Fruit fly (Drosophila melanogaster) whole organism, prepupa: ENCODE results near the gene CG9706.

ENCODE experiments used
- CG10669 ChIP-seq: fragments of 200-800 bp; sonication (Bioruptor generic); optimal IDR thresholded peaks from 3 replicates; lab custom pipeline; 2018; ENCODE audit warnings: missing biosample characterization, mild to moderate bottlenecking, missing genetic modification characterization, moderate library complexity
- CG11762 ChIP-seq: fragments of 200-800 bp; sonication (Bioruptor generic); optimal IDR thresholded peaks from 3 replicates; lab custom pipeline; 2016; ENCODE audit warnings: missing biosample characterization, missing genetic modification characterization; ENCODE audit not compliant: insufficient read depth
- CG15336 ChIP-seq: fragments of 200-800 bp; sonication (Bioruptor generic); IDR thresholded peaks from 2 replicates; pipeline ENCODE4 v1.3.6; 2022; ENCODE audit warnings: missing biosample characterization, missing genetic modification characterization
- CG16779 ChIP-seq: fragments of 200-800 bp; sonication (Bioruptor generic); optimal IDR thresholded peaks from 3 replicates; lab custom pipeline; 2017; ENCODE audit warnings: missing biosample characterization, mild to moderate bottlenecking, missing genetic modification characterization
- CG3032 ChIP-seq: fragments of 200-800 bp; optimal IDR thresholded peaks from 2 replicates; lab custom pipeline; 2019; ENCODE audit warnings: missing biosample characterization, mild to moderate bottlenecking, missing genetic modification characterization, moderate library complexity
- CG31627 ChIP-seq: fragments of 200-800 bp; sonication (Bioruptor generic); optimal IDR thresholded peaks from 3 replicates; lab custom pipeline; 2016; ENCODE audit warnings: missing biosample characterization, missing genetic modification characterization
- CG3919 ChIP-seq: fragments of 200-800 bp; sonication (Bioruptor generic); optimal IDR thresholded peaks from 3 replicates; lab custom pipeline; 2016; ENCODE audit warnings: missing biosample characterization, missing genetic modification characterization
- CG4318 ChIP-seq: fragments of 200-800 bp; sonication (Bioruptor generic); optimal IDR thresholded peaks from 3 replicates; lab custom pipeline; 2017; ENCODE audit warnings: missing biosample characterization, mild to moderate bottlenecking, missing genetic modification characterization
- CG6163 ChIP-seq: fragments of 200-800 bp; sonication (Bioruptor generic); IDR thresholded peaks from 3 replicates; pipeline ENCODE4 v1.3.6; 2022; ENCODE audit warnings: missing biosample characterization, missing genetic modification characterization
- CG6808 ChIP-seq: fragments of 200-800 bp; sonication (Bioruptor generic); optimal IDR thresholded peaks from 3 replicates; lab custom pipeline; 2017; ENCODE audit warnings: missing biosample characterization, missing genetic modification characterization, mild to moderate bottlenecking, moderate library complexity, missing genetic modification reagents
- CG6854 ChIP-seq: fragments of 200-800 bp; sonication (Bioruptor generic); optimal IDR thresholded peaks from 2 replicates; lab custom pipeline; 2017; ENCODE audit warnings: missing biosample characterization, mild to moderate bottlenecking, missing genetic modification characterization
- CG7368 ChIP-seq: fragments of 200-800 bp; sonication (Bioruptor generic); optimal IDR thresholded peaks from 3 replicates; lab custom pipeline; 2016; ENCODE audit warnings: missing biosample characterization, missing genetic modification characterization
- CG8119 ChIP-seq: fragments of 200-800 bp; sonication (Bioruptor generic); IDR thresholded peaks from 3 replicates; pipeline ENCODE4 v1.3.6; 2022; ENCODE audit warnings: missing biosample characterization, missing genetic modification characterization
- Eip78C ChIP-seq: fragments of 200-800 bp; sonication (Bioruptor generic); peaks from one replicate; lab custom pipeline; 2016; ENCODE audit warnings: missing biosample characterization, missing genetic modification characterization
- Eip93F ChIP-seq: fragments of 200-800 bp; sonication (Bioruptor generic); optimal IDR thresholded peaks from 2 replicates; lab custom pipeline; 2016; ENCODE audit warnings: missing biosample characterization, mild to moderate bottlenecking, missing genetic modification characterization
- Ets21C ChIP-seq: fragments of 200-800 bp; sonication (Bioruptor generic); optimal IDR thresholded peaks from 3 replicates; lab custom pipeline; 2016; ENCODE audit warnings: missing biosample characterization, missing genetic modification characterization
- Gug ChIP-seq: fragments of 200-800 bp; sonication (Bioruptor generic); IDR thresholded peaks from 2 replicates; pipeline ENCODE4 v1.3.6; 2022; ENCODE audit warnings: missing biosample characterization, missing genetic modification characterization
- Hr38 ChIP-seq: sonication (Bioruptor generic); optimal IDR thresholded peaks from 2 replicates; lab custom pipeline; 2016; ENCODE audit warnings: missing biosample characterization, missing genetic modification characterization
- Hr39 ChIP-seq: fragments of 200-800 bp; sonication (Bioruptor generic); optimal IDR thresholded peaks from 2 replicates; lab custom pipeline; 2016; ENCODE audit warnings: missing biosample characterization, missing genetic modification characterization
- Hr4 ChIP-seq: fragments of 200-800 bp; sonication (Bioruptor generic); optimal IDR thresholded peaks from 3 replicates; lab custom pipeline; 2016; ENCODE audit warnings: missing biosample characterization, missing genetic modification characterization
- Lpt ChIP-seq: fragments of 200-800 bp; sonication (Bioruptor generic); optimal IDR thresholded peaks from 3 replicates; lab custom pipeline; 2016; ENCODE audit warnings: missing biosample characterization, missing genetic modification characterization
- Sox14 ChIP-seq: fragments of 200-800 bp; sonication (Bioruptor generic); optimal IDR thresholded peaks from 3 replicates; lab custom pipeline; 2016; ENCODE audit warnings: missing biosample characterization, missing genetic modification characterization
- acj6 ChIP-seq: fragments of 200-800 bp; sonication (Bioruptor generic); optimal IDR thresholded peaks from 3 replicates; lab custom pipeline; 2016; ENCODE audit warnings: missing biosample characterization, missing genetic modification characterization
- cyc ChIP-seq: fragments of 200-800 bp; sonication (Bioruptor generic); optimal IDR thresholded peaks from 3 replicates; lab custom pipeline; 2016; ENCODE audit warnings: missing biosample characterization, missing genetic modification characterization
- dsx ChIP-seq: fragments of 200-800 bp; optimal IDR thresholded peaks from 3 replicates; lab custom pipeline; 2019; ENCODE audit warnings: missing biosample characterization, mild to moderate bottlenecking, missing genetic modification characterization, moderate library complexity; ENCODE audit not compliant: poor library complexity, severe bottlenecking
- fd59A ChIP-seq: fragments of 200-800 bp; sonication (Bioruptor generic); optimal IDR thresholded peaks from 2 replicates; lab custom pipeline; 2017; ENCODE audit warnings: missing biosample characterization, mild to moderate bottlenecking, missing genetic modification characterization, missing genetic modification reagents
- fd85E ChIP-seq: fragments of 200-800 bp; sonication (Bioruptor generic); optimal IDR thresholded peaks from 3 replicates; lab custom pipeline; 2016; ENCODE audit warnings: missing biosample characterization, missing genetic modification characterization
- pdm3 ChIP-seq: fragments of 200-800 bp; sonication (Bioruptor generic); optimal IDR thresholded peaks from 3 replicates; lab custom pipeline; 2016; ENCODE audit warnings: missing biosample characterization, missing genetic modification characterization
- spab ChIP-seq: fragments of 200-800 bp; sonication (Bioruptor generic); optimal IDR thresholded peaks from 2 replicates; lab custom pipeline; 2017; ENCODE audit warnings: missing biosample characterization, mild to moderate bottlenecking, missing genetic modification characterization, missing genetic modification reagents
- svp ChIP-seq: fragments of 200-800 bp; sonication (Bioruptor generic); peaks from one replicate; lab custom pipeline; 2016; ENCODE audit warnings: missing biosample characterization, missing genetic modification characterization
- topi ChIP-seq: fragments of 200-800 bp; sonication (Bioruptor generic); optimal IDR thresholded peaks from 3 replicates; lab custom pipeline; 2016; ENCODE audit warnings: missing biosample characterization, missing genetic modification characterization
- vri ChIP-seq: fragments of 200-800 bp; sonication (Bioruptor generic); optimal IDR thresholded peaks from 3 replicates; lab custom pipeline; 2016; ENCODE audit warnings: missing biosample characterization, mild to moderate bottlenecking, missing genetic modification characterization

The CG9706 gene

DNA sequence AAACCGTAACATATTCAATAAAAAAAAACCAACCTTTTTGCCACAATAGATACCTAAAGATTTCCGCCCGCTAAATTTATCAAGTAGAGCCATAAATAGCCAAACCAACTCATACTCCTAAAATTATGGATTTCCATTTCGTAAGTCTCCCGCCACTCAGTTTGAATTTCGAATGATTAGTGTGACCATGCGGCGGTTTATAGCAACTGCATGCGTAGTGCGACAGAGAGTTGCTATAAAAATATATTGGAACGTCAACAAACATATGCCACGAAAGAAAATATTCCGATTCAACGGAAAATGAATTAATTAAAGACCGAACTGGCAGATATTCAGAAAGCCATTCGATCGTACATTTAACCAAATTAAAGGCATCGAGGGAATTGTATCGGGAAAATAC, at the start of gene CG9706:
Gene CG9706 (plus strand): TSS at position 222 of the 400 bp plus-strand sequence.
- TF ChIP-seq svp (GFP tag; lab: Kevin White, UChicago) (no peak), CG8119 (no peak), Hr39 (no peak), CG7368 (GFP tag; lab: Kevin White, UChicago) (no peak), Lpt (GFP tag; lab: Kevin White, UChicago) (no peak), CG6163 (GFP tag; lab: Robert Waterston, UW) (no peak), cyc (GFP tag; lab: Kevin White, UChicago) (no peak), CG10669 (GFP tag; lab: Kevin White, UChicago) (no peak), Hr38 (GFP tag; lab: Kevin White, UChicago) (no peak), Eip93F (no peak), CG15336 (GFP tag; lab: Robert Waterston, UW) (no peak), spab (GFP tag; lab: Kevin White, UChicago) (no peak), Hr4 (GFP tag; lab: Kevin White, UChicago) (no peak), Eip78C (GFP tag; lab: Kevin White, UChicago) (no peak), Sox14 (GFP tag; lab: Kevin White, UChicago) (no peak), fd59A (GFP tag; lab: Kevin White, UChicago) (no peak), CG6854 (GFP tag; lab: Kevin White, UChicago) (no peak)

DNA sequence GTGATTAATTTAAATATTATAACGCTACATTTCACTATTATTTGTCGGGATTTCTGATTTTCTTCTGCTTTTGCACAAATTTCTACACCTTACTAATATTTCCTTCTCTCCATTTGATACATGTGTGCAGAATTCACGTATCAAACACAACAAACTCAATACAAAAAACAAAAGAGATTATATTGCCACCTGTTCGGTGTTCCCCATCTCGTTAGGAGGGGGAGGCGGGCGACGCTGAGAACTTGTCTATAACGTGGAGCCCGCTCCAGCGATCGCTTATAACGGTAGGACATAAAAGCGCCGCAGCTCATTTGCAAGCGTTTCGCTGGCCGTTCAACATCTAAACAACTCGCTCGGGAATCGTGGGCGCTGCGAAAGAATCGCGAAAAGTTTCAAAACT, 49.6 kb upstream of the CG9706 start, which contains the start of gene CG9701:
Gene CG9701 (plus strand): TSS at position 301 of the 400 bp plus-strand sequence.
- no peak for TF ChIP-seq CG3919 (GFP tag; lab: Kevin White, UChicago)
- no peak for TF ChIP-seq CG11762
- TF ChIP-seq CG31627: no peak
- TF ChIP-seq dsx (GFP tag; lab: Kevin White, UChicago): no peak
- no peak for TF ChIP-seq topi (GFP tag; lab: Kevin White, UChicago)
- no peak for TF ChIP-seq CG7368 (GFP tag; lab: Kevin White, UChicago)
- TF ChIP-seq pdm3: no peak
- no peak for TF ChIP-seq CG3032 (tag; lab: Kevin White, UChicago)
- TF ChIP-seq CG8119: no peak
- no peak for TF ChIP-seq acj6

DNA sequence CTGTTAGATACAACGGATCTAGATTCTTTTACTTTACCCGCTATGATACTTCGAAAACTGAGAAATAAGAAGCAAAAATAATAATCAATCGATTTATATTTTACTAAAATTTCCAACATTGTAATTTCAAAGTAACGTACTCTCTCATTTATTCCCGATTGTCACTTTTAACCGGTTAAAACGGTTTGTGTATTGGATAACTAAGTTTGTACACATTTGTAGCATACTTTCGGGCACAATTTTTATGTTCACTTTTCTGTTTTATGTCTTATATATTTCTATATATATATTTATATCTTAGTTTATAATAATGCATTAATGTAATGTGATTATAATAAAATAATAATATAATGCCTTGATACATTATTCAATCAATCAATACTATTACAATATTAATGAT, 41.1 kb upstream of the CG9706 start:
- TF ChIP-seq CG6163 (GFP tag; lab: Robert Waterston, UW) (no peak), dsx (GFP tag; lab: Kevin White, UChicago) (peak; percentile 46)

DNA sequence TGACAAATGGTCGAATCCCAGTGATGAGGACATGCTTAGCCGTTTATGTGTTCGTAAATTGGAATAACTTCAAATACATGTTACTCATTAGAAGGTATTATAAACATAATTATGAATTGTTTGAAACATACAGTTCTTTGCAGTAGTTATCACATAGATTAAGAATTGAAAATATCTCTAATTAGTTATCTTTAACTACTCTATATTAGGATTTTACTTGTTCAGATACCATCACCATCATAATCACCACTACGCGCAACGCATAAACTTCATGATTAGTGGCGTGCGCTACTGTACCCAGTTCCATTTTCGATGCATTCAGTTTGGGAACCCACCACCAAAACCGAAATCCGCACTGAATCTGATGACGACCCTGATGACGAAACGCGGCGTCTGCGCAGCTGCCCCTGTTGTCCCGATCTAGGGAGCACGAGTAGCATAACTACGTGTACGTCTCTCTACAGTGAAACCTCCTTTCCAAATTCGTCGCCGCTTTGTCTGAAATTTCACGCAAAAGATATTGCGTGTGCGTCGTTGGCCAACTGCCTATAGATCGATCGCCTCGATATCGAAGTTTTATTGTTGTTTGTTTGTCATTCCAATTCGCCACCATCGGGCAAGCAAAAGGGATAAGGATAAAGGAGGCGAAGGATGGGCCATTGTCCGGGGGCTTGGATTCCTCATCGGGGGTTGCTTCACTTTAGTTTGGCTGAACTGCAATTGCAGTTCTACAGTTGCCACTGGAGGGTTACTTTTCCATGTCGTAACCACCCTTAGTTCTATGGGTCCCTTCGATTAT, 38.7 kb upstream of the CG9706 start:
- TF ChIP-seq CG6808 (GFP tag; lab: Kevin White, UChicago) (no peak), CG16779 (tag; lab: Kevin White, UChicago) (no peak), topi (GFP tag; lab: Kevin White, UChicago) (no peak), fd85E (GFP tag; lab: Kevin White, UChicago) (no peak), Ets21C (GFP tag; lab: Kevin White, UChicago) (no peak), Gug (no peak), CG11762 (no peak), CG4318 (GFP tag; lab: Kevin White, UChicago) (no peak), CG8119 (no peak), vri (no peak), CG31627 (no peak)
